Worm (Caenorhabditis elegans) whole organism, L1 larva: ENCODE data around the gene W03C9.6.

Source experiments
- C16A3.4 ChIP-seq: fragments of 150-350 bp; optimal IDR thresholded peaks from 2 replicates; lab custom pipeline; 2014; ENCODE audit warnings: missing biosample characterization, missing genetic modification characterization
- Y116A8C.19 ChIP-seq: sonication (generic microtip); optimal IDR thresholded peaks from 2 replicates; lab custom pipeline; 2016; ENCODE audit warnings: missing compliant biosample characterization, missing genetic modification characterization, borderline replicate concordance
- aha-1 ChIP-seq: fragments of 150-350 bp; optimal IDR thresholded peaks from 2 replicates; lab custom pipeline; 2014; ENCODE audit warnings: missing biosample characterization, missing genetic modification characterization
- ama-1 ChIP-seq: fragments of 150-350 bp; optimal IDR thresholded peaks from 2 replicates; lab custom pipeline; 2014
- blmp-1 ChIP-seq: fragments of 150-350 bp; optimal IDR thresholded peaks from 2 replicates; lab custom pipeline; 2014; ENCODE audit warnings: missing biosample characterization, missing genetic modification characterization
- dpl-1 ChIP-seq, 3 experiments: fragments of 150-350 bp in 2 of 3; sonication (generic microtip) in 1 of 3; optimal IDR thresholded peaks; 2 replicates each; lab custom pipeline; 2014 to 2017; ENCODE audit warnings: missing biosample characterization in 3 of 3, missing genetic modification characterization in 3 of 3, missing genetic modification reagents in 3 of 3
- dsc-1 ChIP-seq: sonication (generic microtip); optimal IDR thresholded peaks from 2 replicates; lab custom pipeline; 2016; ENCODE audit warnings: mild to moderate bottlenecking, missing genetic modification characterization, missing compliant biosample characterization
- efl-1 ChIP-seq, 4 experiments: fragments of 150-350 bp; optimal IDR thresholded peaks in 3 of 4; peaks in 1 of 4; 1 replicate in 1 of 4; 2 replicates in 3 of 4; lab custom pipeline; 2014; ENCODE audit warnings: missing biosample characterization in 2 of 4, missing genetic modification characterization in 2 of 4, missing genetic modification reagents in 2 of 4
- efl-3 ChIP-seq: fragments of 200-800 bp; sonication (Bioruptor generic); optimal IDR thresholded peaks from 2 replicates; lab custom pipeline; 2018; ENCODE audit warnings: mild to moderate bottlenecking, missing genetic modification characterization, missing compliant biosample characterization
- fkh-10 ChIP-seq: sonication (generic microtip); optimal IDR thresholded peaks from 2 replicates; lab custom pipeline; 2017; ENCODE audit warnings: missing biosample characterization, missing genetic modification reagents, missing genetic modification characterization
- fkh-4 ChIP-seq: sonication (generic microtip); optimal IDR thresholded peaks from 2 replicates; lab custom pipeline; 2016; ENCODE audit warnings: missing compliant biosample characterization, missing genetic modification characterization, borderline replicate concordance
- fkh-8 ChIP-seq: sonication (generic microtip); optimal IDR thresholded peaks from 2 replicates; lab custom pipeline; 2016; ENCODE audit warnings: mild to moderate bottlenecking, missing genetic modification characterization, missing compliant biosample characterization
- fos-1 ChIP-seq: fragments of 150-350 bp; optimal IDR thresholded peaks from 2 replicates; lab custom pipeline; 2014; ENCODE audit warnings: missing biosample characterization, missing genetic modification characterization
- grh-1 ChIP-seq: fragments of 200-800 bp; sonication (Bioruptor generic); IDR thresholded peaks from 2 replicates; pipeline ENCODE4 v1.3.6; 2022; ENCODE audit warnings: missing genetic modification reagents, missing genetic modification characterization, missing compliant biosample characterization
- isw-1 ChIP-seq: fragments of 200-800 bp; sonication (Bioruptor generic); IDR thresholded peaks from 2 replicates; pipeline ENCODE4 v1.3.6; 2022; ENCODE audit warnings: missing genetic modification characterization, missing compliant biosample characterization
- jun-1 ChIP-seq: fragments of 150-350 bp; optimal IDR thresholded peaks from 2 replicates; lab custom pipeline; 2014; ENCODE audit warnings: missing biosample characterization, missing genetic modification reagents, missing genetic modification characterization
- lin-13 ChIP-seq: fragments of 150-350 bp; optimal IDR thresholded peaks from 2 replicates; lab custom pipeline; 2014; ENCODE audit warnings: missing biosample characterization, missing genetic modification reagents, missing genetic modification characterization
- lin-14 ChIP-seq: fragments of 200-800 bp; sonication (Bioruptor generic); optimal IDR thresholded peaks from 2 replicates; lab custom pipeline; 2018; ENCODE audit warnings: mild to moderate bottlenecking, missing genetic modification characterization, moderate library complexity, missing compliant biosample characterization
- lin-15B ChIP-seq: fragments of 150-350 bp; sonication (generic microtip); optimal IDR thresholded peaks from 3 replicates; lab custom pipeline; 2014; ENCODE audit warnings: missing biosample characterization, missing genetic modification characterization
- lin-35 ChIP-seq, 2 experiments: fragments of 150-350 bp; optimal IDR thresholded peaks; 2 replicates each; lab custom pipeline; 2014; ENCODE audit warnings: missing biosample characterization in 2 of 2, missing genetic modification characterization in 2 of 2, missing genetic modification reagents in 2 of 2
- lin-39 ChIP-seq: fragments of 150-350 bp; optimal IDR thresholded peaks from 2 replicates; lab custom pipeline; 2014; ENCODE audit warnings: missing biosample characterization, missing genetic modification reagents, missing genetic modification characterization
- lir-3 ChIP-seq: sonication (generic microtip); optimal IDR thresholded peaks from 2 replicates; lab custom pipeline; 2016; ENCODE audit warnings: mild to moderate bottlenecking, missing genetic modification characterization, moderate library complexity, missing compliant biosample characterization; ENCODE audit not compliant: poor library complexity
- mab-9 ChIP-seq: fragments of 200-800 bp; sonication (Bioruptor generic); IDR thresholded peaks from 2 replicates; pipeline ENCODE4 v1.3.6; 2022; ENCODE audit warnings: missing genetic modification reagents, missing genetic modification characterization, missing compliant biosample characterization
- mdl-1 ChIP-seq, 2 experiments: fragments of 150-350 bp; optimal IDR thresholded peaks; 2 replicates each; lab custom pipeline; 2014 to 2017; ENCODE audit warnings: missing biosample characterization in 2 of 2, missing genetic modification characterization in 2 of 2, inconsistent platforms in 1 of 2
- mep-1 ChIP-seq: fragments of 150-350 bp; optimal IDR thresholded peaks from 2 replicates; lab custom pipeline; 2014; ENCODE audit warnings: missing biosample characterization, missing genetic modification characterization
- nhr-11 ChIP-seq: fragments of 150-350 bp; optimal IDR thresholded peaks from 2 replicates; lab custom pipeline; 2014; ENCODE audit warnings: missing biosample characterization, missing genetic modification characterization
- nhr-12 ChIP-seq: sonication (generic microtip); optimal IDR thresholded peaks from 2 replicates; lab custom pipeline; 2017; ENCODE audit warnings: missing biosample characterization, missing genetic modification characterization
- nhr-19 ChIP-seq: fragments of 200-800 bp; sonication (Bioruptor generic); conservative IDR thresholded peaks from 2 replicates; pipeline ENCODE4 v1.3.6; 2022; ENCODE audit warnings: missing genetic modification characterization, missing compliant biosample characterization
- nhr-20 ChIP-seq: sonication (generic microtip); optimal IDR thresholded peaks from 2 replicates; lab custom pipeline; 2016; ENCODE audit warnings: mild to moderate bottlenecking, missing genetic modification characterization, missing compliant biosample characterization
- nhr-28 ChIP-seq: fragments of 150-350 bp; optimal IDR thresholded peaks from 2 replicates; lab custom pipeline; 2014; ENCODE audit warnings: missing biosample characterization, missing genetic modification characterization
- nhr-47 ChIP-seq: sonication (generic microtip); optimal IDR thresholded peaks from 2 replicates; lab custom pipeline; 2016; ENCODE audit warnings: mild to moderate bottlenecking, missing genetic modification characterization, moderate library complexity, missing compliant biosample characterization
- nhr-71 ChIP-seq: sonication (generic microtip); optimal IDR thresholded peaks from 2 replicates; lab custom pipeline; 2016; ENCODE audit warnings: mild to moderate bottlenecking, missing genetic modification characterization, moderate library complexity, missing compliant biosample characterization
- nhr-77 ChIP-seq: fragments of 150-350 bp; optimal IDR thresholded peaks from 2 replicates; lab custom pipeline; 2014; ENCODE audit warnings: missing biosample characterization, missing genetic modification characterization
- nhr-84 ChIP-seq: sonication (generic microtip); optimal IDR thresholded peaks from 2 replicates; lab custom pipeline; 2017; ENCODE audit warnings: missing biosample characterization, missing genetic modification characterization
- nhr-85 ChIP-seq: sonication (generic microtip); peaks from one replicate; lab custom pipeline; 2016; ENCODE audit warnings: missing genetic modification characterization, inconsistent platforms, missing compliant biosample characterization
- nhr-90 ChIP-seq: sonication (generic microtip); optimal IDR thresholded peaks from 2 replicates; lab custom pipeline; 2016; ENCODE audit warnings: mild to moderate bottlenecking, missing genetic modification characterization, missing compliant biosample characterization; ENCODE audit not compliant: poor library complexity
- pax-3 ChIP-seq: fragments of 200-800 bp; sonication (Bioruptor generic); optimal IDR thresholded peaks from 2 replicates; lab custom pipeline; 2018; ENCODE audit warnings: mild to moderate bottlenecking, missing genetic modification characterization, moderate library complexity, missing compliant biosample characterization
- rnt-1 ChIP-seq: sonication (generic microtip); optimal IDR thresholded peaks from 2 replicates; lab custom pipeline; 2016; ENCODE audit warnings: mild to moderate bottlenecking, missing genetic modification characterization, moderate library complexity, missing compliant biosample characterization
- swsn-7 ChIP-seq: sonication (generic microtip); optimal IDR thresholded peaks from 2 replicates; lab custom pipeline; 2016; ENCODE audit warnings: missing genetic modification characterization, missing compliant biosample characterization
- tbx-2 ChIP-seq: sonication (generic microtip); optimal IDR thresholded peaks from 2 replicates; lab custom pipeline; 2016; ENCODE audit warnings: missing genetic modification characterization, missing compliant biosample characterization
- tlp-1 ChIP-seq: fragments of 150-350 bp; optimal IDR thresholded peaks from 2 replicates; lab custom pipeline; 2014; ENCODE audit warnings: missing biosample characterization, missing genetic modification characterization
- unc-130 ChIP-seq: fragments of 150-350 bp; optimal IDR thresholded peaks from 2 replicates; lab custom pipeline; 2017; ENCODE audit warnings: missing biosample characterization, missing genetic modification characterization, inconsistent platforms
- unc-30 ChIP-seq: sonication (generic microtip); optimal IDR thresholded peaks from 2 replicates; lab custom pipeline; 2017; ENCODE audit warnings: missing biosample characterization, missing genetic modification characterization
- vab-15 ChIP-seq: sonication (generic microtip); optimal IDR thresholded peaks from 2 replicates; lab custom pipeline; 2017; ENCODE audit warnings: missing genotype, mild to moderate bottlenecking, missing genetic modification characterization, missing compliant biosample characterization
- xbp-1 ChIP-seq: sonication (generic microtip); optimal IDR thresholded peaks from 2 replicates; lab custom pipeline; 2016; ENCODE audit warnings: missing genetic modification characterization, missing compliant biosample characterization
- zip-4 ChIP-seq: fragments of 200-800 bp; sonication (Bioruptor generic); optimal IDR thresholded peaks from 2 replicates; lab custom pipeline; 2018; ENCODE audit warnings: mild to moderate bottlenecking, missing genetic modification characterization, moderate library complexity, missing compliant biosample characterization

Gene W03C9.6

DNA sequence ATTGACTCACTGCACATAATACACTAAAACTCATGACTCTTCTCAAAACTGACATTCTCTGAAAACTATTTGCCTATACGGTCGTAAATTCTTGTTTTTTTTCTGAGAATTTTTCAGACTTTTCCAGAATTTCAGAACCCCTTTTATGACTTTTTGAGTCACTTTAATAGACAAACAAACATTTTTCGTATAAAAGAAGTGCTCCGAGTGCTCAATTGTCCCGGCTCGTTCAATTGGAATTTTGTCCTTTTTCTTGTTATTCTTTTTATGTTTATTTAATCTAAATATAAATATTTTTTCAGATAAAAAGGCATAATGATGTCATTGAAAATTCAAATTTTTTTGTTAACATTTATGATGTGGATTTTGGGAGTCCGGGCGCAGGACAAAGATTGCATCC is 44.6 kb downstream of the W03C9.6 start, which contains the start of gene Y17G7B.23:
Y17G7B.23 (plus strand) TSS at position 301 of the 400 bp plus-strand sequence.
- TF ChIP-seq nhr-47 = no peak
- no peak for TF ChIP-seq grh-1 (GFP tag; lab: Robert Waterston, UW)
- no peak for TF ChIP-seq nhr-90 (tag; lab: Kevin White, UChicago)
- TF ChIP-seq unc-130 (tag; lab: Kevin White, UChicago) = no peak
- no peak for TF ChIP-seq isw-1 (GFP tag; lab: Robert Waterston, UW)
- no peak for TF ChIP-seq unc-30 (tag; lab: Kevin White, UChicago)
- no peak for TF ChIP-seq vab-15
- TF ChIP-seq dsc-1 (tag; lab: Kevin White, UChicago) = no peak
- no peak for TF ChIP-seq efl-3 (GFP tag; lab: Kevin White, UChicago)
- TF ChIP-seq pax-3 (tag; lab: Kevin White, UChicago) = no peak
- no peak for TF ChIP-seq mep-1 (tag; lab: Kevin White, UChicago)

DNA sequence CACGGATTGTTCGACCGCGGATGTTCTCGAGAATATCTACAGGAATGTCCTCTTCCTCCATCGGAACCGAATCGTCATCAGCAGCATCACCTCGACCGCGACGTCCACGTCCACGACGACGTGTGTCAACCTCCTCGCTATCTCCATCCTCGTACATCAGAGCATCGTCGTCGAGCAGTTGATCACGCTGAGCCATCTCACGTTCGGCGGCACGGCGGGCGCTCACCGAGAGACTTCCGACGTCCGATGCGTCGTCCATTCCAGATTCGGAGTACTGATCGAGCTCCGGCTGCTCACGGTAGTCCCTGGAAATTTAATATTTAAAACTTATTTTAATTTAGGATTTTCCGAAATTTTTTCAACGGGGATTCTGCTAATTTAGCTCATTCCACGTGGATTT is 51.7 kb downstream of the W03C9.6 start:
- TF ChIP-seq zip-4 (GFP tag; lab: Kevin White, UChicago) (no peak), lir-3 (tag; lab: Kevin White, UChicago) (no peak)

DNA sequence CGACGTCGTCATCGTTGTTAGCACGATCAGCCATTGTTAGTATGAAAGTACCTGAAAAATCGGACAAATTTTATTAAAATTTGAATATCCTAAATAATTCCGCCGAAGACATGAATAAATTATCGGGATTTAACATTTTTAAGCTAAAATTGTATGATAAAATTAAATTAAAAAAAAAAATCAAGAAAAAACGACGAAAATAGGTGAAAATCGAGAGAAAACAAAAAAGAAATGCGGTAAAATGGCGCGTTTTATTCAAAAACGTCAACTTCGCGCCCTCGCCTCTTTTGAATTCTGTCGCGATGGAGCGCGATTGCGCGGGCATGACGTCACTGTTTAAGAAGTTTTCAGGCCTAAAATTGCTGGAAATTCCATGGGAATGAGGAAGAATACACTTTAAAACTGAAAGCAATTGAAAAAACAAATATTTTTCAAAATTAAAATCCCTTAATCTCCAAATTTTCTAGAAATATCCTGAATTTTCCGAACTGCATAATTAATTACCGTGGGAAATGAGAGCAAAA is 52.3 kb downstream of the W03C9.6 start, which contains the start of gene mcm-2:
mcm-2 (minus strand) TSS at position 51 of the 524 bp plus-strand sequence.
- TF ChIP-seq nhr-12 (tag; lab: Kevin White, UChicago) (no peak), swsn-7 (tag; lab: Kevin White, UChicago) (peak; percentile 45), nhr-85 (peak; percentile 72), C16A3.4 (tag; lab: Kevin White, UChicago) (peak; percentile 56), lin-14 (GFP tag; lab: Kevin White, UChicago) (no peak), fos-1 (tag; lab: Kevin White, UChicago) (no peak), jun-1 (tag; lab: Kevin White, UChicago) (no peak), pax-3 (tag; lab: Kevin White, UChicago) (no peak), tbx-2 (tag; lab: Kevin White, UChicago) (peak; percentile 60), nhr-19 (peak; percentile 48), ama-1 (lab: Kevin White, UChicago) (no peak), aha-1 (tag; lab: Kevin White, UChicago) (no peak), lin-13 (GFP tag; lab: Kevin White, UChicago) (peak; percentile 67), nhr-47 (peak; percentile 76), rnt-1 (tag; lab: Kevin White, UChicago) (peak; percentile 65), nhr-20 (peak; percentile 60), xbp-1 (tag; lab: Kevin White, UChicago) (peak; percentile 70), isw-1 (GFP tag; lab: Robert Waterston, UW) (peak; percentile 38), mdl-1 (tag; optimal IDR thresholded peaks at IDR 0.05; lab: Kevin White, UChicago) (peak in 1 of 2 experiments; percentile 19), unc-130 (tag; lab: Kevin White, UChicago) (peak; percentile 3), nhr-77 (peak; percentile 4), lin-35 (GFP tag; optimal IDR thresholded peaks at IDR 0.05; lab: Kevin White, UChicago) (peak; percentile 81 to 94), nhr-28 (tag; lab: Kevin White, UChicago) (no peak), efl-1 (optimal IDR thresholded peaks at IDR 0.05; lab: Kevin White, UChicago) (peak; percentile 90 to 94), efl-1 (GFP tag; optimal IDR thresholded peaks at IDR 0.05 in 1 of 2; lab: Kevin White, UChicago) (peak; percentile 89 to 99), fkh-4 (tag; lab: Kevin White, UChicago) (no peak), fkh-8 (tag; lab: Kevin White, UChicago) (peak; percentile 74), dpl-1 (GFP tag; optimal IDR thresholded peaks at IDR 0.05; lab: Kevin White, UChicago) (peak; percentile 87 to 91 (median 89)), nhr-90 (tag; lab: Kevin White, UChicago) (peak; percentile 53), efl-3 (GFP tag; lab: Kevin White, UChicago) (peak; percentile 76), grh-1 (GFP tag; lab: Robert Waterston, UW) (peak; percentile 38; the same call in 1 of the 2 replicates), unc-30 (tag; lab: Kevin White, UChicago) (no peak), mep-1 (tag; lab: Kevin White, UChicago) (peak; percentile 69), blmp-1 (tag; lab: Kevin White, UChicago) (no peak), fkh-10 (GFP tag; lab: Kevin White, UChicago) (no peak), nhr-11 (no peak), nhr-84 (tag; lab: Kevin White, UChicago) (no peak), mab-9 (GFP tag; lab: Robert Waterston, UW) (no peak), lin-15B (tag; lab: Kevin White, UChicago) (peak; percentile 73), tlp-1 (tag; lab: Kevin White, UChicago) (no peak), nhr-71 (tag; lab: Kevin White, UChicago) (peak; percentile 80), lin-39 (tag; lab: Kevin White, UChicago) (no peak), Y116A8C.19 (tag; lab: Kevin White, UChicago) (no peak)
